Worm (Caenorhabditis elegans) whole organism, L4 larva: Measurements from ENCODE around the gene C53B7.3.

Source experiments
- F26F4.8 ChIP-seq: fragments of 200-800 bp; sonication (Bioruptor generic); conservative IDR thresholded peaks from 2 replicates; pipeline ENCODE4 v1.3.6; 2022; ENCODE audit warnings: missing genetic modification characterization, missing compliant biosample characterization
- F49E8.2 ChIP-seq: sonication (generic microtip); optimal IDR thresholded peaks from 2 replicates; lab custom pipeline; 2016; ENCODE audit warnings: missing compliant biosample characterization, mild to moderate bottlenecking, missing genetic modification characterization, borderline replicate concordance
- Y105C5A.15 ChIP-seq: fragments of 200-800 bp; sonication (Bioruptor generic); IDR thresholded peaks from 2 replicates; pipeline ENCODE4 v1.3.6; 2022; ENCODE audit warnings: missing genetic modification characterization, missing compliant biosample characterization
- Y5F2A.4 ChIP-seq: fragments of 200-800 bp; sonication (Bioruptor generic); optimal IDR thresholded peaks from 2 replicates; lab custom pipeline; 2018; ENCODE audit warnings: mild to moderate bottlenecking, missing genetic modification characterization, missing compliant biosample characterization
- ZK337.2 ChIP-seq: fragments of 200-800 bp; sonication (Bioruptor generic); IDR thresholded peaks from 2 replicates; pipeline ENCODE4 v1.3.6; 2022; ENCODE audit warnings: missing genetic modification reagents, missing genetic modification characterization, missing compliant biosample characterization
- aha-1 ChIP-seq: fragments of 150-350 bp; peaks from one replicate; lab custom pipeline; 2014; ENCODE audit warnings: missing biosample characterization, missing genetic modification characterization
- ama-1 ChIP-seq: fragments of 150-350 bp; optimal IDR thresholded peaks from 2 replicates; lab custom pipeline; 2014; ENCODE audit warnings: inconsistent platforms, mixed read lengths
- ceh-20 ChIP-seq: fragments of 200-800 bp; sonication (Bioruptor generic); IDR thresholded peaks from 2 replicates; pipeline ENCODE4 v1.3.6; 2022; ENCODE audit warnings: missing genetic modification reagents, missing genetic modification characterization, missing compliant biosample characterization
- ceh-28 ChIP-seq: fragments of 150-350 bp; optimal IDR thresholded peaks from 2 replicates; lab custom pipeline; 2014; ENCODE audit warnings: missing biosample characterization, missing genetic modification reagents, missing genetic modification characterization
- ceh-62 ChIP-seq: sonication (generic microtip); optimal IDR thresholded peaks from 2 replicates; lab custom pipeline; 2017; ENCODE audit warnings: missing biosample characterization, missing genetic modification characterization
- ctbp-1 ChIP-seq: fragments of 200-800 bp; sonication (Bioruptor generic); IDR thresholded peaks from 2 replicates; pipeline ENCODE4 v1.3.6; 2022; ENCODE audit warnings: missing genetic modification reagents, missing genetic modification characterization, missing compliant biosample characterization
- daf-16 ChIP-seq, 3 experiments: sonication (generic microtip); optimal IDR thresholded peaks; 2 replicates each; lab custom pipeline; 2016 to 2017; ENCODE audit warnings: missing genetic modification characterization in 3 of 3, missing genetic modification reagents in 3 of 3, mild to moderate bottlenecking in 2 of 3, missing compliant biosample characterization in 2 of 3, missing biosample characterization in 1 of 3, moderate library complexity in 1 of 3
- daf-8 ChIP-seq: fragments of 200-800 bp; sonication (Bioruptor generic); IDR thresholded peaks from 2 replicates; pipeline ENCODE4 v1.3.6; 2022; ENCODE audit warnings: missing genetic modification characterization, missing compliant biosample characterization
- dmd-6 ChIP-seq: fragments of 200-800 bp; sonication (Bioruptor generic); IDR thresholded peaks from 2 replicates; pipeline ENCODE4 v1.3.6; 2022; ENCODE audit warnings: missing genetic modification reagents, missing genetic modification characterization, missing compliant biosample characterization
- dve-1 ChIP-seq: sonication (generic microtip); optimal IDR thresholded peaks from 2 replicates; lab custom pipeline; 2017; ENCODE audit warnings: antibody characterized with exemption, mild to moderate bottlenecking, missing genetic modification characterization, missing compliant biosample characterization; ENCODE audit not compliant: insufficient read depth
- egl-27 ChIP-seq: sonication (generic microtip); optimal IDR thresholded peaks from 3 replicates; lab custom pipeline; 2017; ENCODE audit warnings: missing biosample characterization, missing genetic modification reagents, missing genetic modification characterization
- egl-43 ChIP-seq: fragments of 200-800 bp; sonication (Bioruptor generic); IDR thresholded peaks from 2 replicates; pipeline ENCODE4 v1.3.6; 2022; ENCODE audit warnings: missing genetic modification reagents, missing genetic modification characterization, missing compliant biosample characterization
- fkh-10 ChIP-seq: fragments of 150-350 bp; optimal IDR thresholded peaks from 2 replicates; lab custom pipeline; 2014; ENCODE audit warnings: missing biosample characterization, missing genetic modification reagents, missing genetic modification characterization
- hlh-11 ChIP-seq: fragments of 200-800 bp; sonication (Bioruptor generic); optimal IDR thresholded peaks from 2 replicates; lab custom pipeline; 2018; ENCODE audit warnings: mild to moderate bottlenecking, missing genetic modification characterization, missing compliant biosample characterization
- hlh-30 ChIP-seq: sonication (generic microtip); optimal IDR thresholded peaks from 2 replicates; lab custom pipeline; 2017; ENCODE audit warnings: antibody characterized with exemption, mild to moderate bottlenecking, missing genetic modification characterization, missing compliant biosample characterization; ENCODE audit not compliant: insufficient read depth
- hmg-1.1 ChIP-seq: fragments of 200-800 bp; sonication (Bioruptor generic); IDR thresholded peaks from 2 replicates; pipeline ENCODE4 v1.3.6; 2022; ENCODE audit warnings: missing genetic modification reagents, missing genetic modification characterization, missing compliant biosample characterization
- lin-1 ChIP-seq: fragments of 200-800 bp; sonication (Bioruptor generic); IDR thresholded peaks from 2 replicates; pipeline ENCODE4 v1.3.6; 2022; ENCODE audit warnings: missing genetic modification reagents, missing genetic modification characterization, missing compliant biosample characterization
- lin-13 ChIP-seq: fragments of 150-350 bp; optimal IDR thresholded peaks from 2 replicates; lab custom pipeline; 2014; ENCODE audit warnings: missing biosample characterization, missing genetic modification reagents, missing genetic modification characterization
- lin-15B ChIP-seq: fragments of 150-350 bp; sonication (generic microtip); optimal IDR thresholded peaks from 3 replicates; lab custom pipeline; 2014; ENCODE audit warnings: missing biosample characterization, missing genetic modification characterization
- lin-29 ChIP-seq: fragments of 200-800 bp; sonication (Bioruptor generic); IDR thresholded peaks from 2 replicates; pipeline ENCODE4 v1.3.6; 2022; ENCODE audit warnings: missing genetic modification reagents, missing genetic modification characterization, missing compliant biosample characterization
- lin-39 ChIP-seq: fragments of 150-350 bp; optimal IDR thresholded peaks from 2 replicates; lab custom pipeline; 2014; ENCODE audit warnings: missing biosample characterization, missing genetic modification reagents, missing genetic modification characterization
- lir-3 ChIP-seq: sonication (generic microtip); optimal IDR thresholded peaks from 2 replicates; lab custom pipeline; 2016; ENCODE audit warnings: mild to moderate bottlenecking, missing genetic modification characterization, missing compliant biosample characterization
- lsy-2 ChIP-seq, 2 experiments: fragments of 150-350 bp in 1 of 2; sonication (generic microtip) in 1 of 2; optimal IDR thresholded peaks; 2 replicates each; lab custom pipeline; 2014 to 2017; ENCODE audit warnings: missing biosample characterization in 2 of 2, missing genetic modification characterization in 2 of 2
- madf-9 ChIP-seq: fragments of 200-800 bp; sonication (Bioruptor generic); conservative IDR thresholded peaks from 2 replicates; pipeline ENCODE4 v1.3.6; 2022; ENCODE audit warnings: missing genetic modification reagents, missing genetic modification characterization, missing compliant biosample characterization
- mep-1 ChIP-seq: fragments of 150-350 bp; sonication (generic microtip); optimal IDR thresholded peaks from 3 replicates; lab custom pipeline; 2014; ENCODE audit warnings: missing biosample characterization, missing genetic modification characterization
- mes-2 ChIP-seq: sonication (generic microtip); optimal IDR thresholded peaks from 2 replicates; lab custom pipeline; 2016; ENCODE audit warnings: missing genotype, mild to moderate bottlenecking, missing genetic modification characterization, missing compliant biosample characterization; ENCODE audit not compliant: poor library complexity, severe bottlenecking
- nhr-102 ChIP-seq: sonication (generic microtip); optimal IDR thresholded peaks from 2 replicates; lab custom pipeline; 2016; ENCODE audit warnings: mild to moderate bottlenecking, missing genetic modification characterization, moderate library complexity, missing compliant biosample characterization
- nhr-11 ChIP-seq: fragments of 150-350 bp; optimal IDR thresholded peaks from 2 replicates; lab custom pipeline; 2014; ENCODE audit warnings: missing biosample characterization, missing genetic modification characterization
- nhr-237 ChIP-seq: sonication (generic microtip); optimal IDR thresholded peaks from 2 replicates; lab custom pipeline; 2017; ENCODE audit warnings: missing biosample characterization, missing genetic modification characterization
- nhr-28 ChIP-seq: fragments of 150-350 bp; optimal IDR thresholded peaks from 2 replicates; lab custom pipeline; 2014; ENCODE audit warnings: missing biosample characterization, missing genetic modification characterization
- nhr-42 ChIP-seq: fragments of 200-800 bp; sonication (Bioruptor generic); IDR thresholded peaks from 2 replicates; pipeline ENCODE4 v1.3.6; 2022; ENCODE audit warnings: missing genetic modification characterization, missing compliant biosample characterization
- nhr-76 ChIP-seq: fragments of 150-350 bp; optimal IDR thresholded peaks from 2 replicates; lab custom pipeline; 2014; ENCODE audit warnings: missing biosample characterization, missing genetic modification characterization
- pqm-1 ChIP-seq: sonication (generic microtip); optimal IDR thresholded peaks from 2 replicates; lab custom pipeline; 2017; ENCODE audit warnings: missing biosample characterization, missing genetic modification characterization
- saeg-2 ChIP-seq: fragments of 200-800 bp; sonication (Bioruptor generic); IDR thresholded peaks from 2 replicates; pipeline ENCODE4 v1.3.6; 2022; ENCODE audit warnings: missing genetic modification reagents, missing genetic modification characterization, missing compliant biosample characterization
- sdz-12 ChIP-seq: fragments of 200-800 bp; sonication (Bioruptor generic); optimal IDR thresholded peaks from 2 replicates; lab custom pipeline; 2018; ENCODE audit warnings: mild to moderate bottlenecking, missing genetic modification characterization, missing compliant biosample characterization
- snpc-1.2 ChIP-seq: fragments of 200-800 bp; sonication (Bioruptor generic); IDR thresholded peaks from 2 replicates; pipeline ENCODE4 v1.3.6; 2022; ENCODE audit warnings: missing genetic modification reagents, missing genetic modification characterization, missing compliant biosample characterization
- spr-3 ChIP-seq: fragments of 200-800 bp; sonication (Bioruptor generic); optimal IDR thresholded peaks from 2 replicates; lab custom pipeline; 2018; ENCODE audit warnings: mild to moderate bottlenecking, missing genetic modification characterization, missing compliant biosample characterization
- tag-97 ChIP-seq: fragments of 200-800 bp; sonication (Bioruptor generic); IDR thresholded peaks from 2 replicates; pipeline ENCODE4 v1.3.6; 2022; ENCODE audit warnings: missing genetic modification characterization, missing compliant biosample characterization
- vab-7 ChIP-seq: fragments of 200-800 bp; sonication (Bioruptor generic); IDR thresholded peaks from 2 replicates; pipeline ENCODE4 v1.3.6; 2022; ENCODE audit warnings: missing genetic modification reagents, missing genetic modification characterization, missing compliant biosample characterization
- zip-2 ChIP-seq: fragments of 150-350 bp; optimal IDR thresholded peaks from 2 replicates; lab custom pipeline; 2014; ENCODE audit warnings: missing biosample characterization, missing genetic modification characterization

The C53B7.3 gene

ce11 chrX:6819633-6820032 lies 24.9 kb upstream of the C53B7.3 start (continued):
- TF ChIP-seq pqm-1 (tag; lab: Kevin White, UChicago) (peak; percentile 72), sdz-12 (no peak), lsy-2 (tag; optimal IDR thresholded peaks at IDR 0.05; lab: Kevin White, UChicago) (no peak), ama-1 (lab: Kevin White, UChicago) (no peak), lin-13 (GFP tag; lab: Kevin White, UChicago) (no peak), lir-3 (tag; lab: Kevin White, UChicago) (no peak), ctbp-1 (no peak), snpc-1.2 (no peak), Y105C5A.15 (GFP tag; lab: Robert Waterston, UW) (no peak), nhr-102 (tag; lab: Kevin White, UChicago) (no peak), lin-1 (GFP tag; lab: Robert Waterston, UW) (no peak), ceh-28 (no peak)

ce11 chrX:6822552-6822951 lies 22.0 kb upstream of the C53B7.3 start:
- TF ChIP-seq mep-1 (tag; lab: Kevin White, UChicago), result no peak
- no peak for TF ChIP-seq mes-2
- TF ChIP-seq aha-1 (tag; lab: Kevin White, UChicago), result peak; percentile 88

- TF ChIP-seq nhr-11 (tag; lab: Kevin White, UChicago) (peak; percentile 1), zip-2 (tag; lab: Kevin White, UChicago) (no peak), hlh-11 (tag; lab: Kevin White, UChicago) (peak; percentile 55), aha-1 (tag; lab: Kevin White, UChicago) (peak; percentile 63)
- TF ChIP-seq, all 104 proteins: peak for 3
Observed at ce11 chrX:6823218-6823979, 21.2 kb upstream of the C53B7.3 start, which contains the start of gene gei-15. gei-15 (minus strand) TSS chrX:6823268.

DNA sequence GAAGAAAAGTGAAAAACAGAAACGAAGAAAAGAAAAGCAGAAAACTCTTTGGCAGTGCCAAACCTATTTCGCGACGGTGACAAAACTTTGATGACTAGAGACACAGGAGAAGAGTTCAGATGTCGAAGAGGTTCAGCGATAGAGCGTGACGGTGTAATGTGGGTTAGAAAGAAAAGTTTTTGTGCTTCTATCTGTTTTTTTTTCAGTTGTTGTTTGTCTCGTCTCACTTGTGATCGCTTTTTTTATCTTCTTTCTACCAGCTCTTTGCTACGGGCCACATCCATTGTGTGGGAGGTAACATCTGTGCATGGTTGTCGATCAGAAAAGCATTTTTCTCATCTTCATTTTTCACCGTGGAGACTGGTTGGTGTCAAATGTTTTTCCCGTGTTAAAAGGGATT lies 18.7 kb upstream of the C53B7.3 start, which contains the start of gene F41B4.1:
Gene F41B4.1 (minus strand): TSS at position 23 of the 400 bp plus-strand sequence.
- TF ChIP-seq saeg-2 (GFP tag; lab: Robert Waterston, UW) (no peak), lin-29 (no peak), tag-97 (GFP tag; lab: Robert Waterston, UW) (no peak), F49E8.2 (tag; lab: Kevin White, UChicago) (no peak), nhr-42 (no peak), dmd-6 (GFP tag; lab: Robert Waterston, UW) (peak; percentile 11; the same call in 1 of the 2 replicates), madf-9 (GFP tag; lab: Robert Waterston, UW) (no peak), ceh-20 (GFP tag; lab: Robert Waterston, UW) (0 out of 2 replicates have a peak, but pooled peaks have one; percentile 54), ceh-62 (no peak), nhr-76 (tag; lab: Kevin White, UChicago) (no peak), ZK337.2 (0 out of 2 replicates have a peak, but pooled peaks have one; percentile 20), vab-7 (no peak), nhr-28 (tag; lab: Kevin White, UChicago) (no peak), nhr-237 (tag; lab: Kevin White, UChicago) (no peak), lir-3 (tag; lab: Kevin White, UChicago) (no peak), daf-8 (GFP tag; lab: Robert Waterston, UW) (no peak), fkh-10 (GFP tag; lab: Kevin White, UChicago) (no peak), spr-3 (no peak), dve-1 (tag; lab: Kevin White, UChicago) (no peak), egl-43 (GFP tag; lab: Robert Waterston, UW) (no peak), Y5F2A.4 (no peak), hmg-1.1 (GFP tag; lab: Robert Waterston, UW) (no peak), hlh-30 (tag; lab: Kevin White, UChicago) (peak; percentile 14), lin-39 (tag; lab: Kevin White, UChicago) (no peak), lin-15B (tag; lab: Kevin White, UChicago) (no peak), lsy-2 (tag; optimal IDR thresholded peaks at IDR 0.05; lab: Kevin White, UChicago) (no peak), F26F4.8 (GFP tag; lab: Robert Waterston, UW) (no peak), egl-27 (tag; lab: Kevin White, UChicago) (no peak), daf-16 (GFP tag; optimal IDR thresholded peaks at IDR 0.05; lab: Kevin White, UChicago) (peak in 1 of 2 experiments; percentile 82), daf-16 (tag; optimal IDR thresholded peaks at IDR 0.05; lab: Kevin White, UChicago) (no peak)
